Fruit fly (Drosophila melanogaster) whole organism, wandering third instar larva: Measurements from ENCODE around the gene hid.

Experiments used
- CG32264 ChIP-seq: fragments of 200-800 bp; sonication (Bioruptor generic); optimal IDR thresholded peaks from 2 replicates; lab custom pipeline; 2016; ENCODE audit warnings: missing biosample characterization, missing genetic modification characterization
- CrebA ChIP-seq: fragments of 200-800 bp; sonication (Bioruptor generic); optimal IDR thresholded peaks from 2 replicates; lab custom pipeline; 2016; ENCODE audit warnings: missing biosample characterization, mild to moderate bottlenecking, missing genetic modification characterization, borderline replicate concordance
- Dfd ChIP-seq: fragments of >200 bp; optimal IDR thresholded peaks from 2 replicates; lab custom pipeline; 2017; ENCODE audit warnings: missing biosample characterization, missing genetic modification characterization
- Dif ChIP-seq: fragments of 200-275, 200-300 bp; sonication (Bioruptor generic); optimal IDR thresholded peaks from 2 replicates; lab custom pipeline; 2018; ENCODE audit warnings: missing biosample characterization, missing genetic modification characterization; ENCODE audit not compliant: partially characterized antibody
- GATAd ChIP-seq: sonication (Bioruptor generic); optimal IDR thresholded peaks from 2 replicates; lab custom pipeline; 2016; ENCODE audit warnings: missing biosample characterization, missing genetic modification characterization
- HLH106 ChIP-seq: fragments of 200-800 bp; optimal IDR thresholded peaks from 3 replicates; lab custom pipeline; 2019; ENCODE audit warnings: missing biosample characterization, mild to moderate bottlenecking, missing genetic modification characterization, moderate library complexity
- Hnf4 ChIP-seq: fragments of 200-800 bp; sonication (Bioruptor generic); optimal IDR thresholded peaks from 2 replicates; lab custom pipeline; 2016; ENCODE audit warnings: missing biosample characterization, mild to moderate bottlenecking, missing genetic modification characterization
- Hr78 ChIP-seq: fragments of >200 bp; optimal IDR thresholded peaks from 2 replicates; lab custom pipeline; 2017; ENCODE audit warnings: missing biosample characterization, missing genetic modification characterization
- Jra ChIP-seq: sonication (Bioruptor generic); optimal IDR thresholded peaks from 2 replicates; lab custom pipeline; 2016; ENCODE audit warnings: missing biosample characterization, missing genetic modification characterization
- Mio ChIP-seq: sonication (Bioruptor generic); optimal IDR thresholded peaks from 2 replicates; lab custom pipeline; 2016; ENCODE audit warnings: missing biosample characterization, missing genetic modification characterization
- Myc ChIP-seq: fragments of >200 bp; optimal IDR thresholded peaks from 2 replicates; lab custom pipeline; 2017
- N ChIP-seq: fragments of >200 bp; optimal IDR thresholded peaks from 2 replicates; lab custom pipeline; 2018; ENCODE audit warnings: missing biosample characterization, missing external identifiers, missing genetic modification characterization
- OdsH ChIP-seq: fragments of 200-800 bp; sonication (Bioruptor generic); optimal IDR thresholded peaks from 2 replicates; lab custom pipeline; 2016; ENCODE audit warnings: missing biosample characterization, mild to moderate bottlenecking, missing genetic modification characterization
- Rel ChIP-seq, 2 experiments: fragments of 200-800 bp; sonication (Bioruptor generic) in 1 of 2; optimal IDR thresholded peaks; 2 replicates in 1 of 2; 3 replicates in 1 of 2; lab custom pipeline; 2016 to 2019; ENCODE audit warnings: mild to moderate bottlenecking in 2 of 2, missing biosample characterization in 2 of 2, missing genetic modification characterization in 2 of 2, moderate library complexity in 1 of 2
- Sp1 ChIP-seq: fragments of 200-800 bp; sonication (Bioruptor generic); optimal IDR thresholded peaks from 3 replicates; lab custom pipeline; 2019; ENCODE audit warnings: missing biosample characterization, mild to moderate bottlenecking, missing genetic modification characterization, moderate library complexity
- Vsx2 ChIP-seq: fragments of 200-300, 225-300 bp; sonication (Bioruptor generic); optimal IDR thresholded peaks from 2 replicates; lab custom pipeline; 2018; ENCODE audit warnings: missing biosample characterization, missing genetic modification characterization; ENCODE audit not compliant: partially characterized antibody
- br ChIP-seq: fragments of 200-800 bp; sonication (Bioruptor generic); optimal IDR thresholded peaks from 2 replicates; lab custom pipeline; 2016; ENCODE audit warnings: missing biosample characterization, missing genetic modification characterization
- brk ChIP-seq: fragments of 200-800 bp; sonication (Bioruptor generic); optimal IDR thresholded peaks from 2 replicates; lab custom pipeline; 2016; ENCODE audit warnings: missing biosample characterization, mild to moderate bottlenecking, missing genetic modification characterization
- dl ChIP-seq, 2 experiments: fragments of 175-275, 200-275 bp in 1 of 2; fragments of 200-275 bp in 1 of 2; sonication (Bioruptor generic); optimal IDR thresholded peaks; lab custom pipeline; 2018; ENCODE audit warnings: mild to moderate bottlenecking in 2 of 2, missing biosample characterization in 2 of 2, missing genetic modification characterization in 2 of 2, moderate library complexity in 2 of 2; ENCODE audit not compliant: partially characterized antibody in 2 of 2, insufficient read depth in 1 of 2
- dmrt93B ChIP-seq: fragments of 200-800 bp; sonication (Bioruptor generic); optimal IDR thresholded peaks from 2 replicates; lab custom pipeline; 2018; ENCODE audit warnings: missing biosample characterization, mild to moderate bottlenecking, missing genetic modification characterization
- dsf ChIP-seq: sonication (Bioruptor generic); optimal IDR thresholded peaks from 2 replicates; lab custom pipeline; 2016; ENCODE audit warnings: missing biosample characterization, missing genetic modification characterization, borderline replicate concordance
- ey ChIP-seq: fragments of 200-800 bp; sonication (Bioruptor generic); optimal IDR thresholded peaks from 2 replicates; lab custom pipeline; 2016; ENCODE audit warnings: missing biosample characterization, missing genetic modification characterization
- foxo ChIP-seq, 2 experiments: fragments of 200-800 bp; sonication (Bioruptor generic); optimal IDR thresholded peaks; 2 replicates in 1 of 2; 3 replicates in 1 of 2; lab custom pipeline; 2016 to 2017; ENCODE audit warnings: missing biosample characterization in 2 of 2, missing genetic modification characterization in 2 of 2
- fru ChIP-seq: fragments of 200-800 bp; sonication (Bioruptor generic); optimal IDR thresholded peaks from 3 replicates; lab custom pipeline; 2016; ENCODE audit warnings: missing biosample characterization, mild to moderate bottlenecking, missing genetic modification characterization
- h ChIP-seq: fragments of 200-800 bp; sonication (Bioruptor generic); optimal IDR thresholded peaks from 3 replicates; lab custom pipeline; 2016; ENCODE audit warnings: missing biosample characterization, mild to moderate bottlenecking, missing genetic modification characterization
- jim ChIP-seq: fragments of 175-275, 200-325 bp; sonication (Bioruptor generic); optimal IDR thresholded peaks from 2 replicates; lab custom pipeline; 2016; ENCODE audit warnings: missing biosample characterization, mild to moderate bottlenecking, missing genetic modification characterization
- lola ChIP-seq: fragments of >200 bp; optimal IDR thresholded peaks from 2 replicates; lab custom pipeline; 2017; ENCODE audit warnings: missing biosample characterization, missing genetic modification characterization
- psq ChIP-seq: fragments of 200-800 bp; sonication (Bioruptor generic); optimal IDR thresholded peaks from 3 replicates; lab custom pipeline; 2017; ENCODE audit warnings: missing biosample characterization, mild to moderate bottlenecking, missing genetic modification characterization, moderate library complexity
- rgr ChIP-seq: fragments of 200-800 bp; sonication (Bioruptor generic); optimal IDR thresholded peaks from 3 replicates; lab custom pipeline; 2016; ENCODE audit warnings: missing biosample characterization, mild to moderate bottlenecking, missing genetic modification characterization
- sage ChIP-seq: fragments of 200-800 bp; sonication (Bioruptor generic); optimal IDR thresholded peaks from 2 replicates; lab custom pipeline; 2016; ENCODE audit warnings: missing biosample characterization, mild to moderate bottlenecking, missing genetic modification characterization
- tai ChIP-seq: sonication (Bioruptor generic); optimal IDR thresholded peaks from 2 replicates; lab custom pipeline; 2016; ENCODE audit warnings: missing biosample characterization, missing genetic modification characterization
- usp ChIP-seq: fragments of >200 bp; optimal IDR thresholded peaks from 2 replicates; lab custom pipeline; 2017; ENCODE audit warnings: missing biosample characterization, missing genetic modification characterization
- woc ChIP-seq: sonication (Bioruptor generic); optimal IDR thresholded peaks from 2 replicates; lab custom pipeline; 2016; ENCODE audit warnings: missing biosample characterization, mild to moderate bottlenecking, missing genetic modification characterization

The hid gene

DNA sequence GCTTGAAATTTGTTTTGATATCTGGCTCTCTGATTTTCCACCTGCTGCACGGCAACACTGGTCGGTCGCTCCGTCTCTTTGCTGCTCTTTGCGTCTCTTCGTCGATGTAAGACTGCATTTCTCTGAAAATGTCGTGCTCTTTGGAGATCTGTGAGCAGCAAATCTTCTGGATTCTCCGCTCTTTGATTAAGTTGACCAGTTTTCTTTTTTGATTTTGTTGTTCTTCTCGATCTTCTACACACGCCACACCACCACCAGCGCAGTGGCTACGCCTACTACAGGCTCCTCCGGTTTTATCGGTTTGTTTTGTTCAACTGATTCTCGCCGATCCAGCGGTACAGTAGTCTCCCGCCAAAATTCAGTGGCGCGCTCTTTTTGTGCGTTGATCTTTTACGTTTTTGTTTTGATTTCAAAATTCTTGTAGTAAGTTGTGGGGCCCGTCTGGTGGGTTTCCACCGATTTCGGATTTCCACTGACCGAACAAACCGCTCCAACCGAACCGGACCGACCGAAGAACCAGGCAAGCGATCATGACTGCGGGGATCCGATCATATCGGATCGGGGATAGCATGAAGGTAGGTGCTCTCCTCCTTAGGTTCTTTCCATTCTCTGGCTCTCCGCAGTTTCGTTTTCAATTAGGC is 48.9 kb upstream of the hid start (continued):
- no peak for TF ChIP-seq ey (GFP tag; lab: Kevin White, UChicago)
- no peak for TF ChIP-seq br (GFP tag; lab: Kevin White, UChicago)

DNA sequence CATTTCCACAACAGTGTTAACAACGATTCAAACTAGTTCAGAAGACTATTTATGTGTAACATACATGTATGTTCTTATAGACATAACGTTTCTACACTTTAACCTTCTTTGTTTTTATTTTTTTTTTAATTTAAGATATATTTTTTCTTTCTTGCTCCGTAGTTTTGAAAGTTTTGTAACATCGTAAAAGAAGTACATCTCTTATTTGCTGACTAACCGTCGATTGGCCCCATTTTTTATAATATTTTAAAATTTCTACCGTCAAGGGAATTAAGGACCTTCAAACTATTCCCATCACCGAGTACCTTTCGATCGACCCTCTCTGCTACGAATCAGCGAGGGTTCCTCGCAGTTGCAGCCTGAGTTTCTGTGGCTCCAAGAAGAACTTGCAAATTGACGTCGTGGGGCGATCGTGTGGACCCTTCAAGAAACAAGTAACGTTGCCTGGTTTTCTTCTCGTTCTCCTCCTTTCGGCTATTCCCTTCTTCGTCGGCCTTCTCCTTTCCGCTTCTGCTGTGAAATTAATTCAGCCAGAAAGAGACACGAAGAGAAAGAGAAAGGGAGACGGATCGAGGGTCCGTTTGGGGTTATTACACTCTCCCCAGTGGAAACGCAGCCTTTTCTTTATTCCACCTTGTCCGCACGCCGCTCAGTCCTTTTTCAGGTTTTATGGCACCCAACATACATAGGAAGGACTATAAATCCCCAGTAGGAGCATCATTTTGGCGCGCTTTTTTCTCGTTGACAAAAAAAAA is 47.7 kb upstream of the hid start:
- TF ChIP-seq jim (GFP tag; lab: Kevin White, UChicago) (no peak), psq (GFP tag; lab: Kevin White, UChicago) (peak; percentile 98), sage (GFP tag; lab: Kevin White, UChicago) (no peak), foxo (GFP tag; optimal IDR thresholded peaks at IDR 0.05; lab: Kevin White, UChicago) (peak in 1 of 2 experiments; percentile 11), woc (GFP tag; lab: Kevin White, UChicago) (peak; percentile 71), ey (GFP tag; lab: Kevin White, UChicago) (no peak), Myc (lab: Kevin White, UChicago) (no peak), dsf (GFP tag; lab: Kevin White, UChicago) (no peak), OdsH (GFP tag; lab: Kevin White, UChicago) (no peak), Mio (GFP tag; lab: Kevin White, UChicago) (no peak), Dfd (GFP tag; lab: Kevin White, UChicago) (no peak), HLH106 (tag; lab: Kevin White, UChicago) (peak; percentile 8), rgr (no peak), N (GFP tag; lab: Kevin White, UChicago) (no peak), brk (GFP tag; lab: Kevin White, UChicago) (no peak), Sp1 (GFP tag; lab: Kevin White, UChicago) (peak; percentile 19), dmrt93B (GFP tag; lab: Kevin White, UChicago) (no peak), GATAd (GFP tag; lab: Kevin White, UChicago) (no peak), br (GFP tag; lab: Kevin White, UChicago) (no peak), h (GFP tag; lab: Kevin White, UChicago) (no peak), dl (GFP tag; optimal IDR thresholded peaks at IDR 0.05; lab: Kevin White, UChicago; ENCODE audit: insufficient read depth in 1 of 2, partially characterized antibody in 2 of 2) (no peak), usp (GFP tag; lab: Kevin White, UChicago) (no peak), Dif (GFP tag; lab: Kevin White, UChicago) (peak; percentile 8), lola (GFP tag; lab: Kevin White, UChicago) (no peak), Vsx2 (peak; percentile 65)

DNA sequence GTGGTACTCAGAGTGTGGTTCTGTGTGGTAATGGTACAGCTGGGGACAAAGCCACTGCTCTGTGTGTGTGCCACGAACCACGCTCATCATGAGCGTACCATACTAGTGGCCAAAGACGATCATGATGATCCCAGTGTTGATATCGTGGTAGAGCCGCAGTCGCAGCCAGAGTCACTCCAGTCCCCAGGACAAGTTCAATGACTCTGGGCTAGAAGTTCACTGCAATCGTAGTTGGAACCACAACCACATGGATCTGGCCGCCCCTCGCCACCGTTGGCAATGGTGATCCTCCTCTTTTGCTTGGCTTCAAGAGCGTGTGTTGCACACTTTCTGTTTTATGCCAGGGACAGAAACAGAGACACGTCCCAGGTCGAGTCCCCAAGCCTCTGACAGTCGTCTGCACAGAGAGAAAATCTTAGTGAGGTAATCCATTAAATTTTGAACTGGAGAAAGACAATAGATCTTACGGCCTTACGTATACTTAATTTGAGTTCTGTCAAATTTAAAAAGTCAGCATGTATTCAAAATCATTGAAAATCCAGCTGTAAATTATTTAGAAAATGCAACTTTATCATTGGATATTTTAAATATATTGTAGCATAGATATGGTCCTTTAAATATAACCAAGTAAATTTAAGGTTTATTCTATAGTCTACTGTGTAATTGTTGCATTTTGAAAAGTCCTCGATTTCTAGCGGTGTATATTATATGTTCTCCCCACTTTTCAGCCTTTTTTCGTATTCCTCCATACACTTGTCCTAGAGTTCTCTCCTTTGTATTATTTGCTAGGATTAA is 46.7 kb upstream of the hid start:
- TF ChIP-seq Jra (GFP tag; lab: Kevin White, UChicago) (no peak), woc (GFP tag; lab: Kevin White, UChicago) (peak; percentile 13), dl (GFP tag; optimal IDR thresholded peaks at IDR 0.05; lab: Kevin White, UChicago; ENCODE audit: insufficient read depth in 1 of 2, partially characterized antibody in 2 of 2) (no peak), CG32264 (GFP tag; lab: Kevin White, UChicago) (no peak), foxo (GFP tag; optimal IDR thresholded peaks at IDR 0.05; lab: Kevin White, UChicago) (peak in 1 of 2 experiments; percentile 72), Sp1 (GFP tag; lab: Kevin White, UChicago) (peak; percentile 76), OdsH (GFP tag; lab: Kevin White, UChicago) (peak; percentile 74), h (GFP tag; lab: Kevin White, UChicago) (peak; percentile 82), Myc (lab: Kevin White, UChicago) (no peak), Hnf4 (GFP tag; lab: Kevin White, UChicago) (peak; percentile 39), rgr (peak; percentile 53), tai (peak; percentile 10), Hr78 (GFP tag; lab: Kevin White, UChicago) (no peak), HLH106 (tag; lab: Kevin White, UChicago) (peak; percentile 70), jim (GFP tag; lab: Kevin White, UChicago) (no peak), br (GFP tag; lab: Kevin White, UChicago) (peak; percentile 52), dmrt93B (GFP tag; lab: Kevin White, UChicago) (peak; percentile 47), Rel (GFP tag; optimal IDR thresholded peaks at IDR 0.05; lab: Kevin White, UChicago) (no peak), Rel (tag; optimal IDR thresholded peaks at IDR 0.05; lab: Kevin White, UChicago) (no peak), usp (GFP tag; lab: Kevin White, UChicago) (no peak), psq (GFP tag; lab: Kevin White, UChicago) (peak; percentile 63), fru (peak; percentile 75), CrebA (GFP tag; lab: Kevin White, UChicago) (no peak), brk (GFP tag; lab: Kevin White, UChicago) (peak; percentile 4), ey (GFP tag; lab: Kevin White, UChicago) (peak; percentile 64), lola (GFP tag; lab: Kevin White, UChicago) (no peak)
